Fruit fly (Drosophila melanogaster): ENCODE data around the gene sima.

Gene sima

dm6 chr3R:30055915-30056544, 2.1 kb upstream of the sima start, which contains the start of the genes Rpp14b and spn-A (continued):
- TF ChIP-seq acj6 (GFP tag; optimal IDR thresholded peaks at IDR 0.05) (peak; percentile 50), Smox (GFP tag; optimal IDR thresholded peaks at IDR 0.05) (no peak), Sox15 (GFP tag; optimal IDR thresholded peaks at IDR 0.05) (peak; percentile 47), lz (GFP tag; optimal IDR thresholded peaks at IDR 0.05) (peak; percentile 56), CG3919 (GFP tag; optimal IDR thresholded peaks at IDR 0.05) (peak; percentile 28), Sox14 (GFP tag; optimal IDR thresholded peaks at IDR 0.05) (peak; percentile 63), CG10631 (GFP tag; optimal IDR thresholded peaks at IDR 0.05) (no peak), OdsH (GFP tag; optimal IDR thresholded peaks at IDR 0.05) (peak; percentile 52), eg (GFP tag; IDR thresholded peaks at IDR 0.05) (peak; percentile 58; the same call in 2 of the 3 replicates), pdm3 (GFP tag; optimal IDR thresholded peaks at IDR 0.05) (peak; percentile 49), CG6792 (GFP tag; optimal IDR thresholded peaks at IDR 0.05) (peak; percentile 19), CG6854 (GFP tag; optimal IDR thresholded peaks at IDR 0.05) (no peak), fkh (GFP tag; optimal IDR thresholded peaks at IDR 0.05) (no peak), CG3032 (tag; optimal IDR thresholded peaks at IDR 0.05) (no peak), CG31627 (GFP tag; optimal IDR thresholded peaks at IDR 0.05) (peak; percentile 53), CG34406 (GFP tag; optimal IDR thresholded peaks at IDR 0.05) (peak; percentile 38), Ets96B (tag; optimal IDR thresholded peaks at IDR 0.05) (no peak), CG6276 (GFP tag; optimal IDR thresholded peaks at IDR 0.05) (no peak), CG7368 (GFP tag; optimal IDR thresholded peaks at IDR 0.05) (no peak), CG32006 (GFP tag; optimal IDR thresholded peaks at IDR 0.05) (peak; percentile 44), ss (GFP tag; optimal IDR thresholded peaks at IDR 0.05) (peak in 1 of 2 experiments; percentile 12), Hr4 (GFP tag; optimal IDR thresholded peaks at IDR 0.05) (peak; percentile 57), Sox102F (GFP tag; optimal IDR thresholded peaks at IDR 0.05) (peak; percentile 62), vri (GFP tag; optimal IDR thresholded peaks at IDR 0.05) (no peak), CG6808 (GFP tag; optimal IDR thresholded peaks at IDR 0.05) (no peak), spab (GFP tag; optimal IDR thresholded peaks at IDR 0.05) (no peak), achi (GFP tag; optimal IDR thresholded peaks at IDR 0.05) (no peak)

- TF ChIP-seq Met (GFP tag; optimal IDR thresholded peaks at IDR 0.05) (peak; percentile 83), Sox15 (GFP tag; optimal IDR thresholded peaks at IDR 0.05) (peak; percentile 63), CG6163 (GFP tag; IDR thresholded peaks at IDR 0.05) (peak; percentile 91), Sox102F (GFP tag; optimal IDR thresholded peaks at IDR 0.05) (peak; percentile 84), Smox (GFP tag; optimal IDR thresholded peaks at IDR 0.05) (peak; percentile 86), CG8632 (GFP tag; optimal IDR thresholded peaks at IDR 0.05) (peak; percentile 78), Sox14 (GFP tag; optimal IDR thresholded peaks at IDR 0.05) (peak; percentile 91), Hr39 (GFP tag; optimal IDR thresholded peaks at IDR 0.05) (peak; percentile 90), CG8319 (GFP tag; optimal IDR thresholded peaks at IDR 0.05) (peak; percentile 60), CG3032 (tag; optimal IDR thresholded peaks at IDR 0.05) (peak; percentile 86), Lpt (GFP tag; optimal IDR thresholded peaks at IDR 0.05) (peak; percentile 81), OdsH (GFP tag; optimal IDR thresholded peaks at IDR 0.05) (peak; percentile 89), CG32006 (GFP tag; optimal IDR thresholded peaks at IDR 0.05) (peak; percentile 80), Blimp-1 (GFP tag; optimal IDR thresholded peaks at IDR 0.05) (peak; percentile 34), svp (GFP tag) (peak; percentile 87), net (GFP tag; optimal IDR thresholded peaks at IDR 0.05) (peak; percentile 84), Ets96B (tag; optimal IDR thresholded peaks at IDR 0.05) (peak; percentile 79), fd59A (GFP tag; optimal IDR thresholded peaks at IDR 0.05) (peak; percentile 53), Eip75B (GFP tag; optimal IDR thresholded peaks at IDR 0.05) (peak; percentile 86), CG6276 (GFP tag; optimal IDR thresholded peaks at IDR 0.05) (no peak), Hr4 (GFP tag; optimal IDR thresholded peaks at IDR 0.05) (peak; percentile 89), fkh (GFP tag; optimal IDR thresholded peaks at IDR 0.05) (no peak), Gug (GFP tag; IDR thresholded peaks at IDR 0.05) (peak; percentile 76), lz (GFP tag; optimal IDR thresholded peaks at IDR 0.05) (peak; percentile 90), dsx (GFP tag; optimal IDR thresholded peaks at IDR 0.05; ENCODE audit: poor library complexity, severe bottlenecking) (peak; percentile 71), Hr38 (GFP tag; optimal IDR thresholded peaks at IDR 0.05) (peak; percentile 72), dac (GFP tag; optimal IDR thresholded peaks at IDR 0.05) (peak; percentile 69), CG31627 (GFP tag; optimal IDR thresholded peaks at IDR 0.05) (peak; percentile 91), pdm3 (GFP tag; optimal IDR thresholded peaks at IDR 0.05) (peak; percentile 92), CG3919 (GFP tag; optimal IDR thresholded peaks at IDR 0.05) (peak; percentile 85), CG8119 (GFP tag; IDR thresholded peaks at IDR 0.05) (peak; percentile 79), achi (GFP tag; optimal IDR thresholded peaks at IDR 0.05) (peak; percentile 86), salr (GFP tag; optimal IDR thresholded peaks at IDR 0.05) (peak; percentile 66 to 71), eg (GFP tag; IDR thresholded peaks at IDR 0.05) (peak; percentile 93), Ets21C (GFP tag; optimal IDR thresholded peaks at IDR 0.05) (peak; percentile 84), cyc (GFP tag; optimal IDR thresholded peaks at IDR 0.05) (peak; percentile 85)
Measured at dm6 chr3R:30056592-30057135, 1.4 kb upstream of the sima start, which contains the start of the genes CG7950 and Rpp14a. Gene CG7950 (plus strand): TSS chr3R:30056859. Gene Rpp14a (plus strand): TSS chr3R:30056859.
